Worm (Caenorhabditis elegans): ENCODE data around the gene plpp-1.1.

Gene plpp-1.1

ce11 chrII:3961256-3961655 is 33.5 kb upstream of the plpp-1.1 start:
- TF ChIP-seq Y55F3AM.14 (GFP tag; optimal IDR thresholded peaks at IDR 0.05) (peak; percentile 21), lsy-2 (tag; optimal IDR thresholded peaks at IDR 0.05) (peak in 1 of 2 experiments; percentile 33), C34F6.9 (tag; optimal IDR thresholded peaks at IDR 0.05) (peak; percentile 32), sma-3 (GFP tag; optimal IDR thresholded peaks at IDR 0.05) (no peak), unc-62 (GFP tag; optimal IDR thresholded peaks at IDR 0.05) (no peak)

- TF ChIP-seq nhr-10 (tag; optimal IDR thresholded peaks at IDR 0.05): no peak
- no peak for TF ChIP-seq nhr-77 (tag; optimal IDR thresholded peaks at IDR 0.05)
- peak; percentile 50 for TF ChIP-seq lin-13 (GFP tag; optimal IDR thresholded peaks at IDR 0.05)
- no peak for TF ChIP-seq mbf-1 (tag; optimal IDR thresholded peaks at IDR 0.05)
- TF ChIP-seq nhr-25 (tag; optimal IDR thresholded peaks at IDR 0.05): no peak
- TF ChIP-seq zag-1 (tag; optimal IDR thresholded peaks at IDR 0.05): no peak
- peak; percentile 2 for TF ChIP-seq crh-2 (tag; optimal IDR thresholded peaks at IDR 0.05)
- TF ChIP-seq unc-55 (GFP tag; optimal IDR thresholded peaks at IDR 0.05): peak; percentile 93
- peak; percentile 42 for TF ChIP-seq nhr-129 (tag; optimal IDR thresholded peaks at IDR 0.05)
- peak; percentile 1 for TF ChIP-seq fos-1 (tag; optimal IDR thresholded peaks at IDR 0.05)
- no peak for TF ChIP-seq peb-1 (tag; optimal IDR thresholded peaks at IDR 0.05)
- no peak for TF ChIP-seq alr-1 (tag; optimal IDR thresholded peaks at IDR 0.05)
- no peak for TF ChIP-seq ztf-1 (GFP tag; conservative IDR thresholded peaks at IDR 0.05)
- no peak for TF ChIP-seq egl-27 (tag; optimal IDR thresholded peaks at IDR 0.05)
- no peak for TF ChIP-seq ama-1 (optimal IDR thresholded peaks at IDR 0.05)
- TF ChIP-seq sem-4 (tag; optimal IDR thresholded peaks at IDR 0.05): no peak
- no peak for TF ChIP-seq ceh-16 (tag; optimal IDR thresholded peaks at IDR 0.05)
- TF ChIP-seq elt-3 (tag; optimal IDR thresholded peaks at IDR 0.05): no peak
- no peak for TF ChIP-seq R02D3.7 (tag; optimal IDR thresholded peaks at IDR 0.05)
- TF ChIP-seq snpc-4 (tag; optimal IDR thresholded peaks at IDR 0.05): no peak
- peak in 1 of 2 experiments; percentile 63 for TF ChIP-seq lsy-2 (tag; optimal IDR thresholded peaks at IDR 0.05)
- no peak for TF ChIP-seq F13H6.1 (tag; optimal IDR thresholded peaks at IDR 0.05)
- peak; percentile 72 for TF ChIP-seq C34F6.9 (tag; optimal IDR thresholded peaks at IDR 0.05)
- TF ChIP-seq lin-11 (tag; optimal IDR thresholded peaks at IDR 0.05): no peak
- TF ChIP-seq Y55F3AM.14 (GFP tag; optimal IDR thresholded peaks at IDR 0.05): no peak
- no peak for TF ChIP-seq dmd-4 (tag; optimal IDR thresholded peaks at IDR 0.05)
- no peak for TF ChIP-seq nhr-237 (tag; optimal IDR thresholded peaks at IDR 0.05)
- TF ChIP-seq nhr-6 (tag; optimal IDR thresholded peaks at IDR 0.05): peak; percentile 45
- no peak for TF ChIP-seq nhr-23 (tag; optimal IDR thresholded peaks at IDR 0.05)
- TF ChIP-seq mab-5 (tag; optimal IDR thresholded peaks at IDR 0.05): peak; percentile 57
- no peak for TF ChIP-seq unc-39 (tag; optimal IDR thresholded peaks at IDR 0.05)
- TF ChIP-seq sma-9 (GFP tag; optimal IDR thresholded peaks at IDR 0.05): peak; percentile 19
- no peak for TF ChIP-seq sma-9 (tag; optimal IDR thresholded peaks at IDR 0.05)
- TF ChIP-seq ztf-4 (tag; optimal IDR thresholded peaks at IDR 0.05): no peak
- TF ChIP-seq ZK546.5 (tag; optimal IDR thresholded peaks at IDR 0.05): no peak
Measured at ce11 chrII:3960276-3960675, 32.5 kb upstream of the plpp-1.1 start.

- peak; percentile 24 for TF ChIP-seq sma-9 (GFP tag; optimal IDR thresholded peaks at IDR 0.05)
- TF ChIP-seq sma-9 (tag; optimal IDR thresholded peaks at IDR 0.05): no peak
- no peak for TF ChIP-seq nhr-11 (tag; optimal IDR thresholded peaks at IDR 0.05)
- TF ChIP-seq ztf-11 (tag; optimal IDR thresholded peaks at IDR 0.05): no peak
- no peak for TF ChIP-seq crh-2 (tag; optimal IDR thresholded peaks at IDR 0.05)
- no peak for TF ChIP-seq alr-1 (tag; optimal IDR thresholded peaks at IDR 0.05)
- no peak for TF ChIP-seq dmd-4 (tag; optimal IDR thresholded peaks at IDR 0.05)
- TF ChIP-seq skn-1 (tag; optimal IDR thresholded peaks at IDR 0.05): no peak
- no peak for TF ChIP-seq nhr-237 (tag; optimal IDR thresholded peaks at IDR 0.05)
- peak in 1 of 2 experiments; percentile 14 for TF ChIP-seq lsy-2 (tag; optimal IDR thresholded peaks at IDR 0.05)
- no peak for TF ChIP-seq unc-62 (GFP tag; optimal IDR thresholded peaks at IDR 0.05)
- TF ChIP-seq lin-39 (tag; optimal IDR thresholded peaks at IDR 0.05): no peak
Measured at ce11 chrII:3959432-3960102, 31.8 kb upstream of the plpp-1.1 start.
